Fruit fly (Drosophila melanogaster) whole organism, embryonic: ENCODE measurements around the gene CG6847.

Experiments used
- Atf6 ChIP-seq: fragments of 200-800 bp; sonication (Bioruptor generic); IDR thresholded peaks from 2 replicates; pipeline ENCODE4 v1.3.6; 2022; ENCODE audit warnings: missing biosample characterization, missing genetic modification characterization
- CG10321 ChIP-seq: fragments of 200-800 bp; sonication (Bioruptor generic); IDR thresholded peaks from 2 replicates; pipeline ENCODE4 v1.3.6; 2022; ENCODE audit warnings: missing biosample characterization, missing genetic modification characterization
- CG11504 ChIP-seq: fragments of 200-800 bp; sonication (Bioruptor generic); optimal IDR thresholded peaks from 3 replicates; lab custom pipeline; 2019; ENCODE audit warnings: missing biosample characterization, mild to moderate bottlenecking, missing genetic modification characterization, moderate library complexity
- CG11560 ChIP-seq: fragments of 200-800 bp; sonication (Bioruptor generic); IDR thresholded peaks from 3 replicates; pipeline ENCODE4 v1.3.6; 2022; ENCODE audit warnings: missing biosample characterization, missing genetic modification characterization
- CG12769 ChIP-seq: fragments of 200-800 bp; sonication (Bioruptor generic); optimal IDR thresholded peaks from 2 replicates; lab custom pipeline; 2019; ENCODE audit warnings: missing biosample characterization, mild to moderate bottlenecking, missing genetic modification characterization, moderate library complexity
- CG16815 ChIP-seq: fragments of 200-800 bp; sonication (Bioruptor generic); optimal IDR thresholded peaks from 3 replicates; lab custom pipeline; 2017; ENCODE audit warnings: missing biosample characterization, mild to moderate bottlenecking, missing genetic modification characterization
- CG18011 ChIP-seq: fragments of 200-800 bp; sonication (Bioruptor generic); optimal IDR thresholded peaks from 2 replicates; lab custom pipeline; 2017; ENCODE audit warnings: missing biosample characterization, missing genetic modification characterization, mild to moderate bottlenecking, moderate library complexity, missing genotype
- CG2678 ChIP-seq: fragments of 200-800 bp; sonication (Bioruptor generic); optimal IDR thresholded peaks from 3 replicates; lab custom pipeline; 2019; ENCODE audit warnings: missing biosample characterization, mild to moderate bottlenecking, missing genetic modification characterization, moderate library complexity
- CG30020 ChIP-seq: fragments of 200-800 bp; optimal IDR thresholded peaks from 2 replicates; lab custom pipeline; 2019; ENCODE audit warnings: missing biosample characterization, mild to moderate bottlenecking, missing genetic modification characterization, moderate library complexity
- CG3163 ChIP-seq: fragments of 200-800 bp; sonication (Bioruptor generic); optimal IDR thresholded peaks from 3 replicates; lab custom pipeline; 2016; ENCODE audit warnings: missing biosample characterization, missing genetic modification characterization
- CG32532 ChIP-seq: fragments of 200-800 bp; sonication (Bioruptor generic); IDR thresholded peaks from 2 replicates; pipeline ENCODE4 v1.3.6; 2022; ENCODE audit warnings: missing biosample characterization, missing genetic modification characterization
- CG3407 ChIP-seq: fragments of 200-800 bp; sonication (Bioruptor generic); optimal IDR thresholded peaks from 2 replicates; lab custom pipeline; 2018; ENCODE audit warnings: missing biosample characterization, mild to moderate bottlenecking, missing genetic modification characterization
- CG34224 ChIP-seq: fragments of 200-800 bp; sonication (Bioruptor generic); IDR thresholded peaks from 3 replicates; pipeline ENCODE4 v1.3.6; 2022; ENCODE audit warnings: missing biosample characterization, missing genetic modification characterization; ENCODE audit not compliant: partially characterized antibody
- CG4360 ChIP-seq: fragments of 200-800 bp; sonication (Bioruptor generic); IDR thresholded peaks from 2 replicates; pipeline ENCODE4 v1.3.6; 2022; ENCODE audit warnings: missing biosample characterization, missing genetic modification characterization
- CG4617 ChIP-seq: fragments of 200-800 bp; sonication (Bioruptor generic); optimal IDR thresholded peaks from 3 replicates; lab custom pipeline; 2016; ENCODE audit warnings: missing biosample characterization, missing genetic modification characterization, borderline replicate concordance
- CG5245 ChIP-seq: fragments of 200-800 bp; sonication (Bioruptor generic); optimal IDR thresholded peaks from 3 replicates; lab custom pipeline; 2016; ENCODE audit warnings: missing biosample characterization, missing genetic modification characterization
- CG6175 ChIP-seq: fragments of 200-800 bp; sonication (Bioruptor generic); IDR thresholded peaks from 3 replicates; pipeline ENCODE4 v1.3.6; 2022; ENCODE audit warnings: missing biosample characterization, missing genetic modification characterization
- CG7271 ChIP-seq: fragments of 200-800 bp; sonication (Bioruptor generic); optimal IDR thresholded peaks from 2 replicates; lab custom pipeline; 2018; ENCODE audit warnings: missing biosample characterization, mild to moderate bottlenecking, missing genetic modification characterization, moderate library complexity
- CG8281 ChIP-seq: fragments of 200-800 bp; sonication (Bioruptor generic); optimal IDR thresholded peaks from 2 replicates; lab custom pipeline; 2018; ENCODE audit warnings: missing biosample characterization, mild to moderate bottlenecking, missing genetic modification characterization, moderate library complexity
- CG8924 ChIP-seq: fragments of 200-800 bp; optimal IDR thresholded peaks from 3 replicates; lab custom pipeline; 2019; ENCODE audit warnings: missing biosample characterization, mild to moderate bottlenecking, missing genetic modification characterization, moderate library complexity
- CG8944 ChIP-seq: fragments of 200-800 bp; sonication (Bioruptor generic); optimal IDR thresholded peaks from 3 replicates; lab custom pipeline; 2016; ENCODE audit warnings: missing biosample characterization, missing genetic modification characterization
- D ChIP-seq, 2 experiments: fragments of 200-800 bp in 1 of 2; fragments of >200 bp in 1 of 2; sonication (Bioruptor generic) in 1 of 2; optimal IDR thresholded peaks; 2 replicates in 1 of 2; 3 replicates in 1 of 2; lab custom pipeline; 2017; ENCODE audit warnings: mild to moderate bottlenecking in 1 of 2, missing biosample characterization in 1 of 2, missing genetic modification characterization in 1 of 2, missing genetic modification reagents in 1 of 2
- Drgx ChIP-seq: fragments of 200-800 bp; sonication (Bioruptor generic); IDR thresholded peaks from 2 replicates; pipeline ENCODE4 v1.3.6; 2022; ENCODE audit warnings: missing biosample characterization, missing genetic modification characterization
- Fer1 ChIP-seq: fragments of 200-800 bp; sonication (Bioruptor generic); optimal IDR thresholded peaks from 2 replicates; lab custom pipeline; 2017; ENCODE audit warnings: missing biosample characterization, mild to moderate bottlenecking, missing genetic modification characterization
- Hr51 ChIP-seq, 2 experiments: fragments of 200-800 bp; sonication (Bioruptor generic); optimal IDR thresholded peaks; 2 replicates in 1 of 2; 3 replicates in 1 of 2; lab custom pipeline; 2016 to 2018; ENCODE audit warnings: missing biosample characterization in 2 of 2, missing genetic modification characterization in 2 of 2, mild to moderate bottlenecking in 1 of 2, moderate library complexity in 1 of 2
- Kr ChIP-seq: fragments of 200-800 bp; sonication (Bioruptor generic); optimal IDR thresholded peaks from 2 replicates; lab custom pipeline; 2017; ENCODE audit warnings: missing biosample characterization, mild to moderate bottlenecking, missing genetic modification characterization
- MESR4 ChIP-seq: fragments of 200-800 bp; sonication (Bioruptor generic); optimal IDR thresholded peaks from 2 replicates; lab custom pipeline; 2018; ENCODE audit warnings: missing biosample characterization, mild to moderate bottlenecking, missing genetic modification characterization, moderate library complexity
- Trl ChIP-seq, 3 experiments: fragments of >200 bp in 2 of 3; fragments of 200-800 bp in 1 of 3; sonication (Bioruptor generic) in 1 of 3; optimal IDR thresholded peaks; 2 replicates in 1 of 3; 3 replicates in 2 of 3; lab custom pipeline; 2016 to 2017; ENCODE audit warnings: missing biosample characterization in 1 of 3, missing genetic modification characterization in 1 of 3
- YL-1 ChIP-seq: fragments of 200-800 bp; sonication (Bioruptor generic); optimal IDR thresholded peaks from 3 replicates; lab custom pipeline; 2017; ENCODE audit warnings: missing biosample characterization, mild to moderate bottlenecking, missing genetic modification characterization
- bbx ChIP-seq: fragments of 200-800 bp; sonication (Bioruptor generic); IDR thresholded peaks from 2 replicates; pipeline ENCODE4 v1.3.6; 2022; ENCODE audit warnings: missing biosample characterization, missing genetic modification characterization; ENCODE audit not compliant: partially characterized antibody
- bsh ChIP-seq, 2 experiments: fragments of 200-800 bp; sonication (Bioruptor generic); optimal IDR thresholded peaks; 2 replicates each; lab custom pipeline; 2017 to 2018; ENCODE audit warnings: mild to moderate bottlenecking in 2 of 2, missing biosample characterization in 2 of 2, missing genetic modification characterization in 2 of 2, moderate library complexity in 1 of 2
- cg ChIP-seq: fragments of 200-800 bp; sonication (Bioruptor generic); optimal IDR thresholded peaks from 3 replicates; lab custom pipeline; 2019; ENCODE audit warnings: missing biosample characterization, mild to moderate bottlenecking, missing genetic modification characterization, moderate library complexity
- corto ChIP-seq: fragments of 200-800 bp; sonication (Bioruptor generic); optimal IDR thresholded peaks from 2 replicates; lab custom pipeline; 2016; ENCODE audit warnings: missing biosample characterization, mild to moderate bottlenecking, missing genetic modification characterization, moderate library complexity
- crol ChIP-seq: fragments of 200-800 bp; sonication (Bioruptor generic); IDR thresholded peaks from 2 replicates; pipeline ENCODE4 v1.3.6; 2022; ENCODE audit warnings: missing biosample characterization, missing genetic modification characterization
- exex ChIP-seq: fragments of 200-800 bp; sonication (Bioruptor generic); optimal IDR thresholded peaks from 4 replicates; lab custom pipeline; 2018; ENCODE audit warnings: missing biosample characterization, mild to moderate bottlenecking, missing genetic modification characterization, moderate library complexity
- gcm2 ChIP-seq: fragments of 200-800 bp; sonication (Bioruptor generic); optimal IDR thresholded peaks from 2 replicates; lab custom pipeline; 2016; ENCODE audit warnings: missing biosample characterization, missing genetic modification characterization
- insv ChIP-seq, 2 experiments: fragments of 200-800 bp; sonication (Bioruptor generic); optimal IDR thresholded peaks; 3 replicates each; lab custom pipeline; 2016 to 2018; ENCODE audit warnings: missing biosample characterization in 2 of 2, missing genetic modification characterization in 2 of 2
- klu ChIP-seq: fragments of 200-800 bp; sonication (Bioruptor generic); IDR thresholded peaks from 2 replicates; pipeline ENCODE4 v1.3.6; 2022; ENCODE audit warnings: missing biosample characterization, missing genetic modification characterization
- mld ChIP-seq: fragments of 200-800 bp; sonication (Bioruptor generic); IDR thresholded peaks from 3 replicates; pipeline ENCODE4 v1.3.6; 2022; ENCODE audit warnings: missing biosample characterization, missing genetic modification characterization; ENCODE audit not compliant: partially characterized antibody
- nom ChIP-seq: fragments of 200-800 bp; sonication (Bioruptor generic); optimal IDR thresholded peaks from 2 replicates; lab custom pipeline; 2017; ENCODE audit warnings: missing biosample characterization, missing genetic modification characterization, mild to moderate bottlenecking, moderate library complexity, missing genetic modification reagents
- pb ChIP-seq: fragments of 200-800 bp; sonication (Bioruptor generic); optimal IDR thresholded peaks from 3 replicates; lab custom pipeline; 2016; ENCODE audit warnings: missing biosample characterization, missing genetic modification characterization
- pros ChIP-seq: fragments of 200-800 bp; sonication (Bioruptor generic); optimal IDR thresholded peaks from 3 replicates; lab custom pipeline; 2019; ENCODE audit warnings: missing biosample characterization, mild to moderate bottlenecking, missing genetic modification characterization, moderate library complexity
- psq ChIP-seq: fragments of 200-800 bp; sonication (Bioruptor generic); optimal IDR thresholded peaks from 2 replicates; lab custom pipeline; 2017; ENCODE audit warnings: missing biosample characterization, missing genetic modification characterization
- sens ChIP-seq: fragments of 200-800 bp; sonication (Bioruptor generic); peaks from one replicate; lab custom pipeline; 2016; ENCODE audit warnings: missing biosample characterization, missing genetic modification characterization
- sqz ChIP-seq: fragments of 200-800 bp; sonication (Bioruptor generic); optimal IDR thresholded peaks from 3 replicates; lab custom pipeline; 2018; ENCODE audit warnings: missing biosample characterization, mild to moderate bottlenecking, missing genetic modification characterization
- tll ChIP-seq, 2 experiments: fragments of 200-800 bp in 1 of 2; fragments of >200 bp in 1 of 2; sonication (Bioruptor generic) in 1 of 2; optimal IDR thresholded peaks; 2 replicates each; lab custom pipeline; 2017 to 2019; ENCODE audit warnings: missing biosample characterization in 2 of 2, missing genetic modification characterization in 2 of 2, mild to moderate bottlenecking in 1 of 2, moderate library complexity in 1 of 2
- twi ChIP-seq: fragments of 200-800 bp; optimal IDR thresholded peaks from 2 replicates; lab custom pipeline; 2019; ENCODE audit warnings: missing biosample characterization, mild to moderate bottlenecking, missing genetic modification characterization, moderate library complexity

Gene CG6847

dm6 chrX:17886449-17887207, 24.6 kb upstream of the CG6847 start (continued):
- no peak for TF ChIP-seq CG2678 (tag; lab: Kevin White, UChicago)
- peak; percentile 61 for TF ChIP-seq corto (GFP tag; lab: Kevin White, UChicago)
- peak; percentile 52 to 87 for TF ChIP-seq Trl (optimal IDR thresholded peaks at IDR 0.05; lab: Kevin White, UChicago)
- TF ChIP-seq Trl (GFP tag; optimal IDR thresholded peaks at IDR 0.05; lab: Kevin White, UChicago), result peak; percentile 18
- TF ChIP-seq pb (GFP tag; lab: Kevin White, UChicago), result no peak
- no peak for TF ChIP-seq gcm2 (GFP tag; lab: Kevin White, UChicago)
- TF ChIP-seq psq (GFP tag; lab: Kevin White, UChicago), result peak; percentile 72
- TF ChIP-seq Fer1 (GFP tag; lab: Kevin White, UChicago), result peak; percentile 13
- no peak for TF ChIP-seq CG16815 (GFP tag; lab: Kevin White, UChicago)
- peak; percentile 23; the same call in 1 of the 2 replicates for TF ChIP-seq crol (GFP tag; lab: Robert Waterston, UW)
- peak; percentile 67 for TF ChIP-seq Drgx
- peak; percentile 70 for TF ChIP-seq twi (tag; lab: Kevin White, UChicago)
- TF ChIP-seq CG3163 (GFP tag; lab: Kevin White, UChicago), result peak; percentile 91
- TF ChIP-seq CG6175 (GFP tag; lab: Robert Waterston, UW), result peak; percentile 86
- TF ChIP-seq insv (GFP tag; optimal IDR thresholded peaks at IDR 0.05; lab: Kevin White, UChicago), result peak in 1 of 2 experiments; percentile 90
- TF ChIP-seq CG30020 (tag; lab: Kevin White, UChicago), result no peak
- no peak for TF ChIP-seq bbx (GFP tag; lab: Robert Waterston, UW)
- TF ChIP-seq D (optimal IDR thresholded peaks at IDR 0.05; lab: Kevin White, UChicago), result no peak
- TF ChIP-seq D (GFP tag; optimal IDR thresholded peaks at IDR 0.05; lab: Kevin White, UChicago), result no peak
- peak; percentile 73 for TF ChIP-seq MESR4 (GFP tag; lab: Kevin White, UChicago)
- peak; percentile 35 for TF ChIP-seq CG12769 (tag; lab: Kevin White, UChicago)
- peak; percentile 12 for TF ChIP-seq CG4617
- peak; percentile 91 for TF ChIP-seq cg (GFP tag; lab: Kevin White, UChicago)
- TF ChIP-seq CG11560 (tag; lab: Robert Waterston, UW), result no peak
- TF ChIP-seq CG32532 (GFP tag; lab: Robert Waterston, UW), result no peak
- TF ChIP-seq CG3407 (GFP tag; lab: Kevin White, UChicago), result no peak
- TF ChIP-seq exex, result no peak
- peak; percentile 91 for TF ChIP-seq CG10321
- peak; percentile 99 for TF ChIP-seq sqz (GFP tag; lab: Kevin White, UChicago)
- TF ChIP-seq CG5245 (GFP tag; lab: Kevin White, UChicago), result no peak
- no peak for TF ChIP-seq tll (GFP tag; optimal IDR thresholded peaks at IDR 0.05; lab: Kevin White, UChicago)
- TF ChIP-seq CG4360 (GFP tag; lab: Robert Waterston, UW), result peak; percentile 99
- no peak for TF ChIP-seq Atf6 (GFP tag; lab: Robert Waterston, UW)
- no peak for TF ChIP-seq CG18011 (GFP tag; lab: Kevin White, UChicago)
- TF ChIP-seq bsh (GFP tag; optimal IDR thresholded peaks at IDR 0.05; lab: Kevin White, UChicago), result peak in 1 of 2 experiments; percentile 81
- no peak for TF ChIP-seq CG8281 (tag; lab: Kevin White, UChicago)
- TF ChIP-seq nom (GFP tag; lab: Kevin White, UChicago), result peak; percentile 95
- TF ChIP-seq klu (GFP tag; lab: Robert Waterston, UW), result no peak
- TF ChIP-seq pros (GFP tag; lab: Kevin White, UChicago), result no peak
- TF ChIP-seq YL-1 (GFP tag; lab: Kevin White, UChicago), result peak; percentile 47
- peak; percentile 71 for TF ChIP-seq CG8924 (tag; lab: Kevin White, UChicago)
- TF ChIP-seq sens (GFP tag; lab: Kevin White, UChicago), result peak; percentile 55
- TF ChIP-seq CG7271 (tag; lab: Kevin White, UChicago), result no peak
- TF ChIP-seq CG11504 (tag; lab: Kevin White, UChicago), result peak; percentile 23
- no peak for TF ChIP-seq CG34224 (GFP tag; lab: Robert Waterston, UW)
- no peak for TF ChIP-seq Kr (GFP tag; lab: Kevin White, UChicago)
- TF ChIP-seq Hr51 (GFP tag; optimal IDR thresholded peaks at IDR 0.05; lab: Kevin White, UChicago), result peak in 1 of 2 experiments; percentile 22
- no peak for TF ChIP-seq mld (GFP tag; lab: Robert Waterston, UW)
- no peak for TF ChIP-seq CG8944 (GFP tag; lab: Kevin White, UChicago)
